Worm (Caenorhabditis elegans) whole organism, L3 larva: ENCODE measurements around the gene C27B7.5.

ENCODE experiments used
- ZK546.5 ChIP-seq: sonication (generic microtip); optimal IDR thresholded peaks from 2 replicates; lab custom pipeline; 2017; ENCODE audit warnings: missing biosample characterization, missing genetic modification characterization
- ama-1 ChIP-seq: fragments of 150-350 bp; optimal IDR thresholded peaks from 2 replicates; lab custom pipeline; 2018
- ceh-16 ChIP-seq: sonication (generic microtip); optimal IDR thresholded peaks from 2 replicates; lab custom pipeline; 2017; ENCODE audit warnings: missing biosample characterization, missing genetic modification characterization
- ceh-28 ChIP-seq: fragments of 150-350 bp; optimal IDR thresholded peaks from 2 replicates; lab custom pipeline; 2014; ENCODE audit warnings: missing biosample characterization, missing genetic modification reagents, missing genetic modification characterization
- ceh-82 ChIP-seq: fragments of 150-350 bp; optimal IDR thresholded peaks from 2 replicates; lab custom pipeline; 2014; ENCODE audit warnings: missing biosample characterization, missing genetic modification characterization
- ceh-9 ChIP-seq: sonication (generic microtip); optimal IDR thresholded peaks from 2 replicates; lab custom pipeline; 2018; ENCODE audit warnings: missing biosample characterization, missing genetic modification characterization
- daf-12 ChIP-seq: fragments of 150-350 bp; optimal IDR thresholded peaks from 2 replicates; lab custom pipeline; 2014; ENCODE audit warnings: missing biosample characterization, missing genetic modification reagents, missing genetic modification characterization
- egl-5 ChIP-seq: fragments of 150-350 bp; optimal IDR thresholded peaks from 2 replicates; lab custom pipeline; 2017; ENCODE audit warnings: missing biosample characterization, missing genetic modification reagents, missing genetic modification characterization, inconsistent platforms
- elt-1 ChIP-seq: fragments of 150-350 bp; optimal IDR thresholded peaks from 2 replicates; lab custom pipeline; 2014; ENCODE audit warnings: missing biosample characterization, missing genetic modification characterization
- elt-2 ChIP-seq: sonication (generic microtip); optimal IDR thresholded peaks from 2 replicates; lab custom pipeline; 2016; ENCODE audit warnings: missing genetic modification reagents, mild to moderate bottlenecking, missing genetic modification characterization, missing compliant biosample characterization
- eor-1 ChIP-seq, 2 experiments: fragments of 150-350 bp; optimal IDR thresholded peaks; 2 replicates each; lab custom pipeline; 2014 to 2018; ENCODE audit warnings: missing biosample characterization in 2 of 2, missing genetic modification characterization in 2 of 2
- fkh-10 ChIP-seq: sonication (generic microtip); optimal IDR thresholded peaks from 2 replicates; lab custom pipeline; 2017; ENCODE audit warnings: missing biosample characterization, missing genetic modification reagents, missing genetic modification characterization
- fkh-2 ChIP-seq: fragments of 150-350 bp; optimal IDR thresholded peaks from 2 replicates; lab custom pipeline; 2014; ENCODE audit warnings: missing biosample characterization, missing genetic modification reagents, missing genetic modification characterization
- fos-1 ChIP-seq: fragments of 150-350 bp; optimal IDR thresholded peaks from 2 replicates; lab custom pipeline; 2014; ENCODE audit warnings: missing biosample characterization, missing genetic modification characterization
- hmg-11 ChIP-seq: sonication (generic microtip); optimal IDR thresholded peaks from 2 replicates; lab custom pipeline; 2016; ENCODE audit warnings: missing genetic modification characterization, missing compliant biosample characterization
- jun-1 ChIP-seq: fragments of 150-350 bp; optimal IDR thresholded peaks from 2 replicates; lab custom pipeline; 2014; ENCODE audit warnings: missing biosample characterization, missing genetic modification reagents, missing genetic modification characterization
- lin-15B ChIP-seq: fragments of 150-350 bp; optimal IDR thresholded peaks from 2 replicates; lab custom pipeline; 2014; ENCODE audit warnings: missing biosample characterization, missing genetic modification characterization
- lin-39 ChIP-seq: fragments of 150-350 bp; optimal IDR thresholded peaks from 2 replicates; lab custom pipeline; 2018; ENCODE audit warnings: missing biosample characterization, missing genetic modification reagents, missing genetic modification characterization
- lsy-12 ChIP-seq: sonication (generic microtip); optimal IDR thresholded peaks from 2 replicates; lab custom pipeline; 2016; ENCODE audit warnings: mild to moderate bottlenecking, missing genetic modification characterization, missing compliant biosample characterization
- mdl-1 ChIP-seq: fragments of 150-350 bp; optimal IDR thresholded peaks from 2 replicates; lab custom pipeline; 2014; ENCODE audit warnings: missing biosample characterization, missing genetic modification characterization
- nfya-1 ChIP-seq: sonication (generic microtip); optimal IDR thresholded peaks from 2 replicates; lab custom pipeline; 2017; ENCODE audit warnings: missing genetic modification characterization, mild to moderate bottlenecking, missing compliant biosample characterization, antibody characterized with exemption, moderate library complexity; ENCODE audit not compliant: insufficient read depth
- nhr-11 ChIP-seq: fragments of 150-350 bp; optimal IDR thresholded peaks from 2 replicates; lab custom pipeline; 2014; ENCODE audit warnings: missing biosample characterization, missing genetic modification characterization
- nhr-12 ChIP-seq: fragments of 150-350 bp; optimal IDR thresholded peaks from 2 replicates; lab custom pipeline; 2014; ENCODE audit warnings: missing biosample characterization, missing genetic modification characterization
- nhr-23 ChIP-seq: fragments of 150-350 bp; optimal IDR thresholded peaks from 2 replicates; lab custom pipeline; 2014; ENCODE audit warnings: missing biosample characterization, missing genetic modification reagents, missing genetic modification characterization
- nhr-237 ChIP-seq: fragments of 150-350 bp; optimal IDR thresholded peaks from 2 replicates; lab custom pipeline; 2014; ENCODE audit warnings: missing biosample characterization, missing genetic modification characterization
- nhr-25 ChIP-seq: sonication (generic microtip); optimal IDR thresholded peaks from 2 replicates; lab custom pipeline; 2017; ENCODE audit warnings: missing biosample characterization, missing genetic modification characterization
- nhr-43 ChIP-seq: sonication (generic microtip); optimal IDR thresholded peaks from 2 replicates; lab custom pipeline; 2016; ENCODE audit warnings: mild to moderate bottlenecking, missing genetic modification characterization, missing compliant biosample characterization; ENCODE audit not compliant: poor library complexity, severe bottlenecking
- pha-4 ChIP-seq: fragments of 150-350 bp; optimal IDR thresholded peaks from 2 replicates; lab custom pipeline; 2014; ENCODE audit warnings: missing biosample characterization, missing genetic modification reagents, missing genetic modification characterization
- pqm-1 ChIP-seq: fragments of 150-350 bp; optimal IDR thresholded peaks from 2 replicates; lab custom pipeline; 2017; ENCODE audit warnings: missing biosample characterization, missing genetic modification characterization, inconsistent platforms
- sea-2 ChIP-seq: fragments of 150-350 bp; sonication (generic microtip); optimal IDR thresholded peaks from 4 replicates; lab custom pipeline; 2014; ENCODE audit warnings: missing biosample characterization, missing genetic modification reagents, missing genetic modification characterization
- skn-1 ChIP-seq: fragments of 150-350 bp; optimal IDR thresholded peaks from 2 replicates; lab custom pipeline; 2014; ENCODE audit warnings: missing biosample characterization, missing genetic modification characterization
- tbx-2 ChIP-seq: sonication (generic microtip); optimal IDR thresholded peaks from 2 replicates; lab custom pipeline; 2016; ENCODE audit warnings: mild to moderate bottlenecking, missing genetic modification characterization, missing compliant biosample characterization
- ztf-11 ChIP-seq: fragments of 150-350 bp; optimal IDR thresholded peaks from 2 replicates; lab custom pipeline; 2014; ENCODE audit warnings: missing biosample characterization, missing genetic modification characterization
- ztf-4 ChIP-seq: fragments of 150-350 bp; optimal IDR thresholded peaks from 2 replicates; lab custom pipeline; 2014; ENCODE audit warnings: missing biosample characterization, missing genetic modification characterization

The C27B7.5 gene

DNA sequence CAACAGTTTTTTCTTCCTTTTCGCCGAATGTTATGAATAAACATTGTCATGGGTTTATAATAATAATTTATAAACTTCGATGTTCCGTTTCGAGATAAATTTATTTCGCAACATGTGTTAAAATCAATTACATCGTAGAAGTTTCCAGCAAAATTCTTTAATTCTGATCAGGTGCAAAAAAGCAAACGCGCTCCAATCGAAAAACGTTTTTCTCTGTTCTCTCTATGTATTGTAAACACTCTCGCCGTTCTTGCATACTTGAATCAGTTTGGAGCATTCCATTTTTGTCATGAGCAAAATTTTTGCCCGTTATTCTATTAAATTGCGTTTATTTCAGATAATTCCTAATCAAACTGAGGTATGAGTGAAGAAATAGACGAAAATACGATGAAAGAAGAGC is 7.7 kb upstream of the C27B7.5 start, which contains the start of gene rad-54.L2:
rad-54.L2 (plus strand) TSS at position 332 of the 400 bp plus-strand sequence.
- no peak for TF ChIP-seq nhr-12
- TF ChIP-seq nhr-11 (tag; lab: Kevin White, UChicago): peak; percentile 6
- peak; percentile 22 for TF ChIP-seq hmg-11 (tag; lab: Kevin White, UChicago)
- peak; percentile 20 for TF ChIP-seq ama-1 (lab: Kevin White, UChicago)
- TF ChIP-seq ztf-4 (tag; lab: Kevin White, UChicago): peak; percentile 57
- TF ChIP-seq ceh-16 (tag; lab: Kevin White, UChicago): no peak
- TF ChIP-seq ceh-28: peak; percentile 54
- peak; percentile 99 for TF ChIP-seq pha-4 (tag; lab: Kevin White, UChicago)
- TF ChIP-seq nfya-1 (tag; lab: Kevin White, UChicago): peak; percentile 74
- peak; percentile 26 for TF ChIP-seq jun-1 (tag; lab: Kevin White, UChicago)
- no peak for TF ChIP-seq elt-1 (tag; lab: Kevin White, UChicago)
- no peak for TF ChIP-seq tbx-2 (tag; lab: Kevin White, UChicago)
- peak; percentile 60 for TF ChIP-seq elt-2
- TF ChIP-seq lin-39 (tag; lab: Kevin White, UChicago): peak; percentile 28
- TF ChIP-seq nhr-23: peak; percentile 18
- TF ChIP-seq lin-15B (tag; lab: Kevin White, UChicago): peak; percentile 72
- TF ChIP-seq pqm-1: peak; percentile 46
- TF ChIP-seq egl-5: peak; percentile 69
- peak; percentile 71 for TF ChIP-seq nhr-25 (tag; lab: Kevin White, UChicago)

DNA sequence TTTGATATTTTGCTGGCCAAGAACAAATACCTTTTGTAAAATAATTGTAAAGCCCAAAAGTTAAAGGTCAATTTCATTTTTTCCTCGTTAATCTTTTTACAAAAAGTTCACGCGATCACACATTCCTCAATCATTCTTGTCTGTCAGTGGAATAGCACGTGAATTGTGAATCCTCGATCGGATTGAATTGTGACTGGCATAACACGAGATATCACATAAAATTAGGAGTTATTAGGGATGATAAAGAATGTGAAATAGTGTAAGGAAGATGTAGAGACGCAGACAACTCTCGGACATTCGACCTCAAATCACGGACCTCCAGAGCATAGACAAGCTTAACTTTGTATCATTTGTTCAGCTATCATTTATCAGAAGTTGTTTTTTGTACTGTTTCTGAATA is 4.7 kb downstream of the C27B7.5 start, which contains the start of gene C27B7.6:
C27B7.6 (minus strand) TSS at position 182 of the 400 bp plus-strand sequence.
- TF ChIP-seq daf-12 (no peak), ceh-9 (tag; lab: Kevin White, UChicago) (no peak), ztf-11 (no peak), hmg-11 (tag; lab: Kevin White, UChicago) (no peak), nhr-11 (tag; lab: Kevin White, UChicago) (no peak), fkh-10 (GFP tag; lab: Kevin White, UChicago) (no peak), ceh-82 (tag; lab: Kevin White, UChicago) (no peak), pha-4 (tag; lab: Kevin White, UChicago) (no peak), pqm-1 (no peak), fos-1 (tag; lab: Kevin White, UChicago) (no peak), lin-15B (tag; lab: Kevin White, UChicago) (no peak)
- TF ChIP-seq, all 47 proteins: peak for 0

DNA sequence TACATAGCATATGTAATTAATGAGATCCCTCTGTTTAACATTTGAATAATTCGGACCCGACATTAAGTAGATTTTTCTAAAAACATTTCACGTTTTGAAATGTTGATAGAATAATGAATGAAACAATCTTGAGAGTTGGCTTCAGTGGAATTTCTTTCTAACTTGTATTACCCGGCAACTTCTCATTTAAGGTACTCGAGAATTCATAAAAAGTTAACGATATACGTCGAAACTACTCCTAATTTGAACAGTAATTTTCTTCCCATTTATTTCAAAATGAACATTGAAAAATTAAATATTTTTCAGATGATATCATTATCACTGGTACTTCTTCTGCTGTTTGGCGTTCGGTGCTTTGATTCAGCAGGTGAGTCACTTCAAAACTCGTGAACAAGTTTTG is 5.3 kb downstream of the C27B7.5 start, which contains the start of gene C27B7.7:
C27B7.7 (plus strand) TSS at position 301 of the 400 bp plus-strand sequence.
- TF ChIP-seq nhr-237: no peak
- TF ChIP-seq ceh-82 (tag; lab: Kevin White, UChicago): no peak
- no peak for TF ChIP-seq nhr-43 (tag; lab: Kevin White, UChicago)
- TF ChIP-seq sea-2: no peak
- no peak for TF ChIP-seq ZK546.5 (tag; lab: Kevin White, UChicago)
- no peak for TF ChIP-seq ztf-11
- TF ChIP-seq nhr-11 (tag; lab: Kevin White, UChicago): no peak
- no peak for TF ChIP-seq jun-1 (tag; lab: Kevin White, UChicago)
- no peak for TF ChIP-seq nfya-1 (tag; lab: Kevin White, UChicago)
- no peak for TF ChIP-seq ceh-16 (tag; lab: Kevin White, UChicago)
- no peak for TF ChIP-seq lsy-12
- no peak for TF ChIP-seq pha-4 (tag; lab: Kevin White, UChicago)
- no peak for TF ChIP-seq lin-15B (tag; lab: Kevin White, UChicago)
- no peak for TF ChIP-seq fkh-2 (tag; lab: Kevin White, UChicago)
- TF ChIP-seq fos-1 (tag; lab: Kevin White, UChicago): no peak
- TF ChIP-seq, all 47 proteins: peak for 0

DNA sequence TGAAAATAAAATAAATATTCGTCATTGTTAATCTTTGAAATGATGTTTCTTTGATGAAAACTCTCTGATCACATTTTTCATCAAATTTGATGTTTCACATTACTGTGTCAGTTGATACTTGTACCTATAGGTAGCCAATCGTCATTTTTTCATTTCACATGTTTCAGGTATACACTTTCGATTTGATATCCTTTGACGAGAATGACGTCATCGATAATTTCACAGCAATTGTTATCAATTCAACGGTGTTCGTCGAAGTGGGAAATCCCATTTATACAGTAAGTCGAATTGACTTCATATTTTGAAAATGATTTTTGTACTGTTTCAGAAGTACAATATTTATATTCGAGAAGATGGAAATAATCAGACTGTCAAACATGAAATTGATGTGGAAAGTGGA is 12.7 kb downstream of the C27B7.5 start:
- no peak for TF ChIP-seq tbx-2 (tag; lab: Kevin White, UChicago)
- TF ChIP-seq nhr-43 (tag; lab: Kevin White, UChicago): no peak
- no peak for TF ChIP-seq mdl-1 (tag; lab: Kevin White, UChicago)
- no peak for TF ChIP-seq jun-1 (tag; lab: Kevin White, UChicago)
- no peak for TF ChIP-seq ama-1 (lab: Kevin White, UChicago)
- TF ChIP-seq lin-15B (tag; lab: Kevin White, UChicago): no peak
- TF ChIP-seq skn-1 (tag; lab: Kevin White, UChicago): no peak
- no peak for TF ChIP-seq fkh-10 (GFP tag; lab: Kevin White, UChicago)
- TF ChIP-seq hmg-11 (tag; lab: Kevin White, UChicago): no peak
- no peak for TF ChIP-seq ZK546.5 (tag; lab: Kevin White, UChicago)
- TF ChIP-seq egl-5: no peak
- no peak for TF ChIP-seq elt-1 (tag; lab: Kevin White, UChicago)
- TF ChIP-seq eor-1 (tag; optimal IDR thresholded peaks at IDR 0.05; lab: Kevin White, UChicago): no peak
- TF ChIP-seq nhr-237: no peak
- no peak for TF ChIP-seq ceh-16 (tag; lab: Kevin White, UChicago)
- no peak for TF ChIP-seq daf-12
